Worm (Caenorhabditis elegans) whole organism, mixed stage, embryonic: Measurements from ENCODE around the gene Y60C6A.2.

ENCODE experiments used
- blmp-1 ChIP-seq: fragments of 150-350 bp; optimal IDR thresholded peaks from 2 replicates; lab custom pipeline; 2014; ENCODE audit warnings: missing biosample characterization, missing genetic modification characterization
- ces-1 ChIP-seq: fragments of 150-350 bp; optimal IDR thresholded peaks from 2 replicates; lab custom pipeline; 2014; ENCODE audit warnings: missing biosample characterization, missing genetic modification reagents, missing genetic modification characterization
- drap-1 ChIP-seq: fragments of 200-800 bp; sonication (Bioruptor generic); optimal IDR thresholded peaks from 3 replicates; lab custom pipeline; 2018; ENCODE audit warnings: mild to moderate bottlenecking, missing genetic modification characterization, missing compliant biosample characterization
- nhr-12 ChIP-seq: fragments of 150-350 bp; optimal IDR thresholded peaks from 2 replicates; lab custom pipeline; 2014; ENCODE audit warnings: missing biosample characterization, missing genetic modification characterization
- nhr-28 ChIP-seq: fragments of 150-350 bp; optimal IDR thresholded peaks from 2 replicates; lab custom pipeline; 2014; ENCODE audit warnings: missing biosample characterization, missing genetic modification characterization
- sptf-1 ChIP-seq: sonication (generic microtip); optimal IDR thresholded peaks from 2 replicates; lab custom pipeline; 2017; ENCODE audit warnings: mild to moderate bottlenecking, missing genetic modification characterization, moderate library complexity, missing compliant biosample characterization
- unc-62 ChIP-seq: fragments of 150-350 bp; optimal IDR thresholded peaks from 2 replicates; lab custom pipeline; 2014; ENCODE audit warnings: missing biosample characterization, missing genetic modification reagents, missing genetic modification characterization
- ztf-11 ChIP-seq: fragments of 150-350 bp; optimal IDR thresholded peaks from 2 replicates; lab custom pipeline; 2014; ENCODE audit warnings: missing biosample characterization, missing genetic modification characterization

ce11 chrV:4787166-4787565 is 1.9 kb upstream of the Y60C6A.2 start, which contains the start of gene R02F11.9:
- no peak for TF ChIP-seq unc-62 (GFP tag; lab: Kevin White, UChicago)
- TF ChIP-seq nhr-28 (tag; lab: Kevin White, UChicago), result no peak
- TF ChIP-seq blmp-1 (tag; lab: Kevin White, UChicago), result no peak
- no peak for TF ChIP-seq sptf-1 (tag; lab: Kevin White, UChicago)
- no peak for TF ChIP-seq drap-1 (GFP tag; lab: Kevin White, UChicago)
- TF ChIP-seq nhr-12 (tag; lab: Kevin White, UChicago), result no peak
- TF ChIP-seq ztf-11, result no peak
- no peak for TF ChIP-seq ces-1 (GFP tag; lab: Kevin White, UChicago)
